Worm (Caenorhabditis elegans) whole organism, late embryonic: Measurements from ENCODE around the gene C37C3.9.

ENCODE experiments used
- ceh-22 ChIP-seq: sonication (generic microtip); optimal IDR thresholded peaks from 2 replicates; lab custom pipeline; 2017; ENCODE audit warnings: missing biosample characterization, missing genetic modification characterization
- nhr-11 ChIP-seq: fragments of 150-350 bp; optimal IDR thresholded peaks from 2 replicates; lab custom pipeline; 2014; ENCODE audit warnings: missing biosample characterization, missing genetic modification characterization
- sox-4 ChIP-seq: sonication (generic microtip); optimal IDR thresholded peaks from 2 replicates; lab custom pipeline; 2017; ENCODE audit warnings: mild to moderate bottlenecking, missing genetic modification characterization, inconsistent platforms, missing compliant biosample characterization
- tbx-2 ChIP-seq: sonication (generic microtip); optimal IDR thresholded peaks from 2 replicates; lab custom pipeline; 2016; ENCODE audit warnings: missing genetic modification characterization, missing compliant biosample characterization
- tbx-7 ChIP-seq: sonication (generic microtip); optimal IDR thresholded peaks from 2 replicates; lab custom pipeline; 2016; ENCODE audit warnings: missing genotype, missing genetic modification characterization, missing compliant biosample characterization

ce11 chrV:7847687-7848086 is 6.8 kb downstream of the C37C3.9 start:
- TF ChIP-seq sox-4 (tag; lab: Kevin White, UChicago) (no peak), tbx-2 (no peak), tbx-7 (no peak), ceh-22 (tag; lab: Kevin White, UChicago) (no peak), nhr-11 (tag; lab: Kevin White, UChicago) (no peak)
